Fruit fly (Drosophila melanogaster) whole organism, embryonic: ENCODE measurements around the gene Rpn11.

Source experiments
- Atf-2 ChIP-seq: fragments of 200-800 bp; sonication (Bioruptor generic); optimal IDR thresholded peaks from 2 replicates; lab custom pipeline; 2016; ENCODE audit warnings: missing biosample characterization, missing genetic modification characterization
- B-H2 ChIP-seq: fragments of 200-800 bp; sonication (Bioruptor generic); optimal IDR thresholded peaks from 2 replicates; lab custom pipeline; 2018; ENCODE audit warnings: missing biosample characterization, mild to moderate bottlenecking, missing genetic modification characterization
- Bdp1 ChIP-seq: fragments of 200-800 bp; sonication (Bioruptor generic); optimal IDR thresholded peaks from 3 replicates; lab custom pipeline; 2016; ENCODE audit warnings: missing biosample characterization, missing genetic modification characterization
- CG1024 ChIP-seq: fragments of 200-800 bp; sonication (Bioruptor generic); IDR thresholded peaks from 2 replicates; pipeline ENCODE4 v1.3.6; 2022; ENCODE audit warnings: missing biosample characterization, missing genetic modification characterization
- CG11504 ChIP-seq: fragments of 200-800 bp; sonication (Bioruptor generic); optimal IDR thresholded peaks from 3 replicates; lab custom pipeline; 2019; ENCODE audit warnings: missing biosample characterization, mild to moderate bottlenecking, missing genetic modification characterization, moderate library complexity
- CG12071 ChIP-seq: fragments of 200-800 bp; sonication (Bioruptor generic); optimal IDR thresholded peaks from 3 replicates; lab custom pipeline; 2018; ENCODE audit warnings: missing biosample characterization, mild to moderate bottlenecking, missing genetic modification characterization
- CG12942 ChIP-seq: fragments of 200-800 bp; sonication (Bioruptor generic); optimal IDR thresholded peaks from 3 replicates; lab custom pipeline; 2016; ENCODE audit warnings: missing biosample characterization, missing genetic modification characterization
- CG15601 ChIP-seq: fragments of 200-800 bp; sonication (Bioruptor generic); optimal IDR thresholded peaks from 3 replicates; lab custom pipeline; 2019; ENCODE audit warnings: missing biosample characterization, mild to moderate bottlenecking, missing genetic modification characterization, moderate library complexity
- CG17361 ChIP-seq: fragments of 200-800 bp; sonication (Bioruptor generic); IDR thresholded peaks from 3 replicates; pipeline ENCODE4 v1.3.6; 2022; ENCODE audit warnings: missing biosample characterization, missing genetic modification characterization
- CG18599 ChIP-seq: fragments of 200-800 bp; sonication (Bioruptor generic); optimal IDR thresholded peaks from 3 replicates; lab custom pipeline; 2017; ENCODE audit warnings: missing biosample characterization, missing genetic modification characterization, mild to moderate bottlenecking, moderate library complexity, missing genetic modification reagents
- CG2120 ChIP-seq: fragments of 200-800 bp; sonication (Bioruptor generic); optimal IDR thresholded peaks from 3 replicates; lab custom pipeline; 2016; ENCODE audit warnings: missing biosample characterization, missing genetic modification characterization
- CG34224 ChIP-seq: fragments of 200-800 bp; sonication (Bioruptor generic); IDR thresholded peaks from 3 replicates; pipeline ENCODE4 v1.3.6; 2022; ENCODE audit warnings: missing biosample characterization, missing genetic modification characterization; ENCODE audit not compliant: partially characterized antibody
- CG4404 ChIP-seq: fragments of 200-800 bp; sonication (Bioruptor generic); IDR thresholded peaks from 2 replicates; pipeline ENCODE4 v1.3.6; 2022; ENCODE audit warnings: missing biosample characterization, missing genetic modification characterization
- CG6254 ChIP-seq: fragments of 200-800 bp; sonication (Bioruptor generic); optimal IDR thresholded peaks from 3 replicates; lab custom pipeline; 2017; ENCODE audit warnings: mild to moderate bottlenecking, missing biosample characterization, missing genetic modification reagents, missing genetic modification characterization
- CG6272 ChIP-seq: fragments of 200-800 bp; sonication (Bioruptor generic); IDR thresholded peaks from 2 replicates; pipeline ENCODE4 v1.3.6; 2022; ENCODE audit warnings: missing biosample characterization, missing genetic modification characterization
- CG7839 ChIP-seq: fragments of 200-800 bp; sonication (Bioruptor generic); optimal IDR thresholded peaks from 3 replicates; lab custom pipeline; 2018; ENCODE audit warnings: missing biosample characterization, mild to moderate bottlenecking, missing genetic modification characterization, moderate library complexity
- D19A ChIP-seq: fragments of 200-800 bp; optimal IDR thresholded peaks from 3 replicates; lab custom pipeline; 2019; ENCODE audit warnings: missing biosample characterization, mild to moderate bottlenecking, missing genetic modification characterization, moderate library complexity
- Dip3 ChIP-seq: fragments of 200-800 bp; sonication (Bioruptor generic); optimal IDR thresholded peaks from 3 replicates; lab custom pipeline; 2016; ENCODE audit warnings: missing biosample characterization, missing genetic modification characterization
- Dp ChIP-seq: fragments of 200-800 bp; sonication (Bioruptor generic); optimal IDR thresholded peaks from 2 replicates; lab custom pipeline; 2018; ENCODE audit warnings: missing biosample characterization, mild to moderate bottlenecking, missing genetic modification characterization, moderate library complexity
- ERR ChIP-seq: fragments of 200-800 bp; sonication (Bioruptor generic); optimal IDR thresholded peaks from 2 replicates; lab custom pipeline; 2016; ENCODE audit warnings: missing biosample characterization, missing genetic modification characterization
- HHEX ChIP-seq: fragments of 200-800 bp; sonication (Bioruptor generic); optimal IDR thresholded peaks from 3 replicates; lab custom pipeline; 2017; ENCODE audit warnings: missing biosample characterization, mild to moderate bottlenecking, missing genetic modification characterization, missing genetic modification reagents
- Hr51 ChIP-seq, 2 experiments: fragments of 200-800 bp; sonication (Bioruptor generic); optimal IDR thresholded peaks; 2 replicates in 1 of 2; 3 replicates in 1 of 2; lab custom pipeline; 2016 to 2018; ENCODE audit warnings: missing biosample characterization in 2 of 2, missing genetic modification characterization in 2 of 2, mild to moderate bottlenecking in 1 of 2, moderate library complexity in 1 of 2
- NC2α ChIP-seq: fragments of 200-800 bp; sonication (Bioruptor generic); optimal IDR thresholded peaks from 2 replicates; lab custom pipeline; 2016; ENCODE audit warnings: missing biosample characterization, missing genetic modification characterization
- PHDP ChIP-seq: fragments of 200-800 bp; sonication (Bioruptor generic); optimal IDR thresholded peaks from 3 replicates; lab custom pipeline; 2018; ENCODE audit warnings: missing biosample characterization, mild to moderate bottlenecking, missing genetic modification characterization, moderate library complexity
- Rfx ChIP-seq: fragments of 200-800 bp; sonication (Bioruptor generic); IDR thresholded peaks from 2 replicates; pipeline ENCODE4 v1.3.6; 2022; ENCODE audit warnings: missing biosample characterization, missing genetic modification characterization
- Sox102F ChIP-seq: fragments of 200-800 bp; sonication (Bioruptor generic); optimal IDR thresholded peaks from 2 replicates; lab custom pipeline; 2018; ENCODE audit warnings: missing biosample characterization, mild to moderate bottlenecking, missing genetic modification characterization, moderate library complexity
- Vsx1 ChIP-seq: fragments of 200-800 bp; sonication (Bioruptor generic); optimal IDR thresholded peaks from 2 replicates; lab custom pipeline; 2017; ENCODE audit warnings: missing biosample characterization, mild to moderate bottlenecking, missing genetic modification characterization, missing genetic modification reagents
- ap ChIP-seq: fragments of 200-800 bp; sonication (Bioruptor generic); IDR thresholded peaks from 2 replicates; pipeline ENCODE4 v1.3.6; 2022; ENCODE audit warnings: missing biosample characterization, missing genetic modification characterization
- ash1 ChIP-seq: fragments of 200-800 bp; sonication (Bioruptor generic); optimal IDR thresholded peaks from 2 replicates; lab custom pipeline; 2018; ENCODE audit warnings: missing biosample characterization, mild to moderate bottlenecking, missing genetic modification characterization
- bsh ChIP-seq, 2 experiments: fragments of 200-800 bp; sonication (Bioruptor generic); optimal IDR thresholded peaks; 2 replicates each; lab custom pipeline; 2017 to 2018; ENCODE audit warnings: mild to moderate bottlenecking in 2 of 2, missing biosample characterization in 2 of 2, missing genetic modification characterization in 2 of 2, moderate library complexity in 1 of 2
- cad ChIP-seq: fragments of >200 bp; optimal IDR thresholded peaks from 2 replicates; lab custom pipeline; 2017; ENCODE audit warnings: missing biosample characterization, missing genetic modification characterization
- chinmo ChIP-seq: fragments of 200-800 bp; sonication (Bioruptor generic); IDR thresholded peaks from 4 replicates; pipeline ENCODE4 v1.3.6; 2022; ENCODE audit warnings: missing biosample characterization, missing genetic modification characterization; ENCODE audit not compliant: partially characterized antibody
- dimm ChIP-seq: fragments of 200-800 bp; sonication (Bioruptor generic); IDR thresholded peaks from 2 replicates; pipeline ENCODE4 v1.3.6; 2022; ENCODE audit warnings: missing biosample characterization, missing genetic modification characterization
- dmrt99B ChIP-seq: fragments of 200-800 bp; sonication (Bioruptor generic); optimal IDR thresholded peaks from 2 replicates; lab custom pipeline; 2018; ENCODE audit warnings: missing biosample characterization, mild to moderate bottlenecking, missing genetic modification characterization, moderate library complexity
- dpn ChIP-seq, 2 experiments: fragments of 200-800 bp; sonication (Bioruptor generic); optimal IDR thresholded peaks; 3 replicates each; lab custom pipeline; 2016; ENCODE audit warnings: missing biosample characterization in 2 of 2, missing genetic modification characterization in 2 of 2
- fu2 ChIP-seq: fragments of 200-800 bp; sonication (Bioruptor generic); optimal IDR thresholded peaks from 2 replicates; lab custom pipeline; 2016; ENCODE audit warnings: missing biosample characterization, missing genetic modification characterization
- gem ChIP-seq: fragments of 200-800 bp; sonication (Bioruptor generic); optimal IDR thresholded peaks from 2 replicates; lab custom pipeline; 2019; ENCODE audit warnings: missing biosample characterization, mild to moderate bottlenecking, missing genetic modification characterization, moderate library complexity
- lilli ChIP-seq: fragments of 200-800 bp; sonication (Bioruptor generic); optimal IDR thresholded peaks from 3 replicates; lab custom pipeline; 2016; ENCODE audit warnings: missing biosample characterization, missing genetic modification characterization
- nerfin-2 ChIP-seq: fragments of 200-800 bp; sonication (Bioruptor generic); IDR thresholded peaks from 2 replicates; pipeline ENCODE4 v1.3.6; 2022; ENCODE audit warnings: missing biosample characterization, missing genetic modification characterization; ENCODE audit not compliant: partially characterized antibody
- ranshi ChIP-seq: fragments of 200-800 bp; sonication (Bioruptor generic); IDR thresholded peaks from 2 replicates; pipeline ENCODE4 v1.3.6; 2022; ENCODE audit warnings: missing biosample characterization, missing genetic modification characterization
- row ChIP-seq: fragments of 200-800 bp; sonication (Bioruptor generic); IDR thresholded peaks from 3 replicates; pipeline ENCODE4 v1.3.6; 2022; ENCODE audit warnings: missing biosample characterization, missing genetic modification characterization
- run ChIP-seq: fragments of 200-800 bp; sonication (Bioruptor generic); optimal IDR thresholded peaks from 3 replicates; lab custom pipeline; 2018; ENCODE audit warnings: missing biosample characterization, mild to moderate bottlenecking, missing genetic modification characterization
- sd ChIP-seq: fragments of 200-800 bp; sonication (Bioruptor generic); optimal IDR thresholded peaks from 3 replicates; lab custom pipeline; 2018; ENCODE audit warnings: missing biosample characterization, mild to moderate bottlenecking, missing genetic modification characterization, moderate library complexity
- sens ChIP-seq: fragments of 200-800 bp; sonication (Bioruptor generic); peaks from one replicate; lab custom pipeline; 2016; ENCODE audit warnings: missing biosample characterization, missing genetic modification characterization
- sisA ChIP-seq: fragments of 200-800 bp; sonication (Bioruptor generic); IDR thresholded peaks from 2 replicates; pipeline ENCODE4 v1.3.6; 2022; ENCODE audit warnings: missing biosample characterization, missing genetic modification characterization
- slbo ChIP-seq: fragments of 200-800 bp; sonication (Bioruptor generic); IDR thresholded peaks from 2 replicates; pipeline ENCODE4 v1.3.6; 2022; ENCODE audit warnings: missing biosample characterization, missing genetic modification characterization
- zen2 ChIP-seq: fragments of 200-800 bp; sonication (Bioruptor generic); IDR thresholded peaks from 3 replicates; pipeline ENCODE4 v1.3.6; 2022; ENCODE audit warnings: missing biosample characterization, missing genetic modification characterization; ENCODE audit not compliant: partially characterized antibody

The Rpn11 gene

dm6 chr2L:5085561-5085960 is 26.0 kb upstream of the Rpn11 start (continued):
- peak; percentile 9 for TF ChIP-seq Sox102F (GFP tag; lab: Kevin White, UChicago)
- TF ChIP-seq ranshi (GFP tag; lab: Robert Waterston, UW): no peak
- TF ChIP-seq dmrt99B (tag; lab: Kevin White, UChicago): peak; percentile 12
- no peak for TF ChIP-seq B-H2 (GFP tag; lab: Kevin White, UChicago)
- TF ChIP-seq sens: peak; percentile 55
- TF ChIP-seq CG11504 (tag; lab: Kevin White, UChicago): peak; percentile 23
- TF ChIP-seq CG18599: peak; percentile 40
- peak; percentile 46; the same call in 1 of the 2 replicates for TF ChIP-seq slbo (GFP tag; lab: Robert Waterston, UW)
- no peak for TF ChIP-seq chinmo (GFP tag; lab: Robert Waterston, UW)
- no peak for TF ChIP-seq lilli (GFP tag; lab: Kevin White, UChicago)
- peak in 1 of 2 experiments; percentile 12 for TF ChIP-seq Hr51 (GFP tag; optimal IDR thresholded peaks at IDR 0.05; lab: Kevin White, UChicago)
- TF ChIP-seq Dip3 (GFP tag; lab: Kevin White, UChicago): no peak
- peak; percentile 28 for TF ChIP-seq CG7839
- peak in 1 of 2 experiments; percentile 5 for TF ChIP-seq dpn (GFP tag; optimal IDR thresholded peaks at IDR 0.05; lab: Kevin White, UChicago)
- no peak for TF ChIP-seq NC2α (GFP tag; lab: Kevin White, UChicago)
- TF ChIP-seq nerfin-2 (GFP tag; lab: Robert Waterston, UW): no peak
- peak; percentile 23; the same call in 1 of the 2 replicates for TF ChIP-seq sisA (GFP tag; lab: Robert Waterston, UW)
- TF ChIP-seq zen2 (GFP tag; lab: Robert Waterston, UW): no peak
- TF ChIP-seq CG4404 (GFP tag; lab: Robert Waterston, UW): no peak
- no peak for TF ChIP-seq run (tag; lab: Kevin White, UChicago)
- TF ChIP-seq ash1 (GFP tag; lab: Kevin White, UChicago): no peak
- 0 out of 2 replicates have a peak, but pooled peaks have one; percentile 10 for TF ChIP-seq CG1024 (GFP tag; lab: Robert Waterston, UW)
- TF ChIP-seq gem (tag; lab: Kevin White, UChicago): peak; percentile 58
- TF ChIP-seq sd (tag; lab: Kevin White, UChicago): no peak
- peak; percentile 39; the same call in 1 of the 3 replicates for TF ChIP-seq row (GFP tag; lab: Robert Waterston, UW)
- peak in 1 of 2 experiments; percentile 4 for TF ChIP-seq bsh (GFP tag; optimal IDR thresholded peaks at IDR 0.05; lab: Kevin White, UChicago)

- no peak for TF ChIP-seq CG12071
- no peak for TF ChIP-seq Atf-2 (GFP tag; lab: Kevin White, UChicago)
- TF ChIP-seq CG6254 (GFP tag; lab: Kevin White, UChicago): no peak
- TF ChIP-seq D19A (tag; lab: Kevin White, UChicago): no peak
- TF ChIP-seq Dp: no peak
- TF ChIP-seq CG17361 (GFP tag; lab: Robert Waterston, UW): no peak
- no peak for TF ChIP-seq CG34224 (GFP tag; lab: Robert Waterston, UW)
- TF ChIP-seq ash1 (GFP tag; lab: Kevin White, UChicago): no peak
- no peak for TF ChIP-seq ERR (GFP tag; lab: Kevin White, UChicago)
- TF ChIP-seq CG6272 (GFP tag; lab: Robert Waterston, UW): no peak
- TF ChIP-seq Vsx1 (GFP tag; lab: Kevin White, UChicago): peak; percentile 58
- TF ChIP-seq fu2: no peak
- no peak for TF ChIP-seq CG15601
- peak; percentile 19 for TF ChIP-seq PHDP (tag; lab: Kevin White, UChicago)
- 0 out of 2 replicates have a peak, but pooled peaks have one; percentile 34 for TF ChIP-seq Rfx (GFP tag; lab: Robert Waterston, UW)
- no peak for TF ChIP-seq CG12942 (GFP tag; lab: Kevin White, UChicago)
- TF ChIP-seq cad (GFP tag; lab: Kevin White, UChicago): no peak
- no peak for TF ChIP-seq dimm (GFP tag; lab: Robert Waterston, UW)
- TF ChIP-seq Hr51 (GFP tag; optimal IDR thresholded peaks at IDR 0.05; lab: Kevin White, UChicago): peak in 1 of 2 experiments; percentile 21
- 0 out of 3 replicates have a peak, but pooled peaks have one; percentile 30 for TF ChIP-seq row (GFP tag; lab: Robert Waterston, UW)
- TF ChIP-seq ap (GFP tag; lab: Robert Waterston, UW): peak; percentile 17; the same call in 1 of the 2 replicates
- no peak for TF ChIP-seq B-H2 (GFP tag; lab: Kevin White, UChicago)
- peak; percentile 5 for TF ChIP-seq Bdp1
- TF ChIP-seq HHEX (GFP tag; lab: Kevin White, UChicago): no peak
- peak; percentile 44 for TF ChIP-seq CG2120 (GFP tag; lab: Kevin White, UChicago)
Measured at dm6 chr2L:5084586-5085257, 25.1 kb upstream of the Rpn11 start.
